Fruit fly (Drosophila melanogaster) S2 (cell line): Measurements from ENCODE around the gene CG13454.

Experiments
- CG8478 ChIP-seq: fragments of >200 bp; optimal IDR thresholded peaks from 2 replicates; lab custom pipeline; 2018
- CTCF ChIP-seq, 2 experiments: fragments of >200 bp; optimal IDR thresholded peaks; 2 replicates each; lab custom pipeline; 2018

- no peak for TF ChIP-seq CTCF (optimal IDR thresholded peaks at IDR 0.05; lab: Kevin White, UChicago)
- TF ChIP-seq CG8478 (lab: Kevin White, UChicago) = no peak
Measured at dm6 chr3L:15565829-15566433, 49.1 kb upstream of the CG13454 start, which contains the start of gene dop.
